Worm (Caenorhabditis elegans) whole organism, L2 larva: ENCODE results near the gene rpl-28.

Experiments
- elt-3 ChIP-seq: sonication (generic microtip); optimal IDR thresholded peaks from 2 replicates; lab custom pipeline; 2017; ENCODE audit warnings: missing biosample characterization, missing genetic modification characterization
- lin-13 ChIP-seq: fragments of 150-350 bp; optimal IDR thresholded peaks from 2 replicates; lab custom pipeline; 2014; ENCODE audit warnings: missing biosample characterization, missing genetic modification reagents, missing genetic modification characterization
- mdl-1 ChIP-seq, 2 experiments: fragments of 150-350 bp in 1 of 2; sonication (generic microtip) in 1 of 2; optimal IDR thresholded peaks; 2 replicates each; lab custom pipeline; 2017; ENCODE audit warnings: missing biosample characterization in 2 of 2, missing genetic modification characterization in 2 of 2
- nhr-237 ChIP-seq: fragments of 150-350 bp; optimal IDR thresholded peaks from 2 replicates; lab custom pipeline; 2014; ENCODE audit warnings: missing biosample characterization, missing genetic modification characterization
- unc-62 ChIP-seq: fragments of 150-350 bp; optimal IDR thresholded peaks from 2 replicates; lab custom pipeline; 2014; ENCODE audit warnings: missing biosample characterization, missing genetic modification reagents, missing genetic modification characterization

- TF ChIP-seq elt-3 (tag; lab: Kevin White, UChicago) = no peak
- no peak for TF ChIP-seq mdl-1 (tag; optimal IDR thresholded peaks at IDR 0.05; lab: Kevin White, UChicago)
- TF ChIP-seq lin-13 (GFP tag; lab: Kevin White, UChicago) = no peak
- TF ChIP-seq unc-62 = no peak
- TF ChIP-seq nhr-237 (tag; lab: Kevin White, UChicago) = no peak
Measured at ce11 chrV:12683205-12683604, 44.7 kb downstream of the rpl-28 start.
